Fruit fly (Drosophila melanogaster) Kc167 (cell line): Measurements from ENCODE around the gene CG10508.

Source experiments
- insv ChIP-seq: fragments of >200 bp; optimal IDR thresholded peaks from 3 replicates; lab custom pipeline; 2018; ENCODE audit warnings: missing external identifiers
- psq ChIP-seq: fragments of >200 bp; optimal IDR thresholded peaks from 2 replicates; lab custom pipeline; 2017; ENCODE audit warnings: missing external identifiers

DNA sequence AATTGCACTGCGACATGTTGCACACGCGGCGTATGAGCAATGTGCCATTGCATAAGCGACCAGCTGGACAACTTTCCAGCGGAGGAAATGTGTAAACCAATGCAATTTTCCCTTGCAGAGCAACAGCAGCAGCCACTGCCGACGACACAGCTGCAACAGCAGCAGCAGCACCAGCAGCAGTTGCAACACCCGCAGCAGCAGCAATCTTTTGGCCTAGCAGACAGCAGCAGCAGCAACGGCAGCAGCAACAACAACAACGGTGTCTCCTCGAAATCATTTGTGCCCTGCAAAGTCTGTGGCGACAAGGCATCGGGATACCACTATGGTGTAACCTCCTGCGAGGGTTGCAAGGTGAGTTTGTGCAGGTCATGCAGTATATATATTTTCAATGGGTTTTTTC, 20.7 kb downstream of the CG10508 start:
- TF ChIP-seq psq (lab: Kevin White, UChicago) (no peak), insv (lab: Kevin White, UChicago) (no peak)
